Worm (Caenorhabditis elegans) whole organism, late embryonic: ENCODE results near the gene Y43C5B.3.

Source experiments
- C38D4.7 ChIP-seq: fragments of 200-800 bp; sonication (Bioruptor generic); optimal IDR thresholded peaks from 2 replicates; lab custom pipeline; 2018; ENCODE audit warnings: mild to moderate bottlenecking, missing genetic modification characterization, moderate library complexity, missing compliant biosample characterization
- ceh-31 ChIP-seq: sonication (generic microtip); optimal IDR thresholded peaks from 2 replicates; lab custom pipeline; 2016; ENCODE audit warnings: missing genetic modification characterization, missing compliant biosample characterization
- ceh-9 ChIP-seq: sonication (generic microtip); optimal IDR thresholded peaks from 2 replicates; lab custom pipeline; 2016; ENCODE audit warnings: mild to moderate bottlenecking, missing genetic modification characterization, inconsistent platforms, missing compliant biosample characterization
- ets-4 ChIP-seq: sonication (generic microtip); optimal IDR thresholded peaks from 2 replicates; lab custom pipeline; 2016; ENCODE audit warnings: missing genetic modification characterization, missing compliant biosample characterization
- mec-3 ChIP-seq: sonication (generic microtip); optimal IDR thresholded peaks from 2 replicates; lab custom pipeline; 2016; ENCODE audit warnings: borderline replicate concordance, missing genetic modification characterization, missing compliant biosample characterization
- sox-4 ChIP-seq: sonication (generic microtip); optimal IDR thresholded peaks from 2 replicates; lab custom pipeline; 2017; ENCODE audit warnings: mild to moderate bottlenecking, missing genetic modification characterization, inconsistent platforms, missing compliant biosample characterization
- unc-42 ChIP-seq: sonication (generic microtip); optimal IDR thresholded peaks from 2 replicates; lab custom pipeline; 2016; ENCODE audit warnings: missing genotype, missing genetic modification characterization, missing compliant biosample characterization
- zip-5 ChIP-seq: sonication (generic microtip); optimal IDR thresholded peaks from 2 replicates; lab custom pipeline; 2016; ENCODE audit warnings: missing genetic modification characterization, missing compliant biosample characterization

DNA sequence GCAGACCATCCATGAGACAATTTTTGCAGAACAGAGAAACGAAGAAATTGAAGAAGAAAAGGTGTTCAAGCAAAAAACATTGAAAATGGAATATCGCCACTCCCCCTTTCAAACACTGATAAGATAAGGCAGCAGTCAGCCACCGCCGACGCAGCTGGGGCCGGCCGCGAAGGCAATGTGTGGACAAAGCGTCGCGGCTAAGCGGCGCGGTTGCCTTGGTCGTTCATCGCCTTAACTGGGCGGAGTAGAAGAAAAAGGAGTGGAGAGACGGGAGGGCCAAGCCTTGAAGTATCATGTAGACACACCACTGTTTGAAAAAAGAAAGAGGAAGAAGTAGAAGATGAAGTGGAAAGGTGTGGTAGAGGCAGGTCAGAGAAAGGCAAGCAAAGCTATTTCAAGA, 19.4 kb upstream of the Y43C5B.3 start:
- TF ChIP-seq ceh-9 (no peak), ets-4 (tag; lab: Kevin White, UChicago) (no peak), sox-4 (tag; lab: Kevin White, UChicago) (no peak), unc-42 (tag; lab: Kevin White, UChicago) (no peak), ceh-31 (tag; lab: Kevin White, UChicago) (peak; percentile 30), zip-5 (tag; lab: Kevin White, UChicago) (no peak), mec-3 (tag; lab: Kevin White, UChicago) (no peak), C38D4.7 (GFP tag; lab: Kevin White, UChicago) (no peak)
